Fruit fly (Drosophila melanogaster) whole organism, embryonic: ENCODE measurements around the gene CSN3.
A peak's percentile ranks its signal among the peaks of the same experiment; 100 is the strongest.

Experiments used
- Ada2b ChIP-seq: fragments of 200-800 bp; sonication (Bioruptor generic); IDR thresholded peaks from 2 replicates; pipeline ENCODE4 v1.3.6; 2022; ENCODE audit warnings: missing biosample characterization, missing genetic modification characterization
- B-H2 ChIP-seq: fragments of 200-800 bp; sonication (Bioruptor generic); optimal IDR thresholded peaks from 2 replicates; lab custom pipeline; 2018; ENCODE audit warnings: missing biosample characterization, mild to moderate bottlenecking, missing genetic modification characterization
- CG11504 ChIP-seq: fragments of 200-800 bp; sonication (Bioruptor generic); optimal IDR thresholded peaks from 3 replicates; lab custom pipeline; 2019; ENCODE audit warnings: missing biosample characterization, mild to moderate bottlenecking, missing genetic modification characterization, moderate library complexity
- CG12155 ChIP-seq: fragments of 200-800 bp; sonication (Bioruptor generic); optimal IDR thresholded peaks from 3 replicates; lab custom pipeline; 2016; ENCODE audit warnings: missing biosample characterization, missing genetic modification characterization
- CG14710 ChIP-seq: fragments of 200-800 bp; sonication (Bioruptor generic); optimal IDR thresholded peaks from 3 replicates; lab custom pipeline; 2019; ENCODE audit warnings: missing biosample characterization, mild to moderate bottlenecking, missing genetic modification characterization, moderate library complexity
- CG15011 ChIP-seq: fragments of 200-800 bp; sonication (Bioruptor generic); optimal IDR thresholded peaks from 3 replicates; lab custom pipeline; 2018; ENCODE audit warnings: missing biosample characterization, mild to moderate bottlenecking, missing genetic modification characterization
- CG18262 ChIP-seq: fragments of 200-800 bp; optimal IDR thresholded peaks from 3 replicates; lab custom pipeline; 2019; ENCODE audit warnings: missing biosample characterization, mild to moderate bottlenecking, missing genetic modification characterization, moderate library complexity
- CG18599 ChIP-seq: fragments of 200-800 bp; sonication (Bioruptor generic); optimal IDR thresholded peaks from 3 replicates; lab custom pipeline; 2017; ENCODE audit warnings: missing biosample characterization, missing genetic modification characterization, mild to moderate bottlenecking, moderate library complexity, missing genetic modification reagents
- CG2129 ChIP-seq: fragments of 200-800 bp; sonication (Bioruptor generic); IDR thresholded peaks from 2 replicates; pipeline ENCODE4 v1.3.6; 2022; ENCODE audit warnings: missing biosample characterization, missing genetic modification characterization; ENCODE audit not compliant: partially characterized antibody
- CG33213 ChIP-seq: fragments of 200-800 bp; sonication (Bioruptor generic); optimal IDR thresholded peaks from 3 replicates; lab custom pipeline; 2016; ENCODE audit warnings: missing biosample characterization, missing genetic modification characterization
- CG4328 ChIP-seq: fragments of 200-800 bp; sonication (Bioruptor generic); optimal IDR thresholded peaks from 3 replicates; lab custom pipeline; 2017; ENCODE audit warnings: missing biosample characterization, missing genetic modification reagents, missing genetic modification characterization
- CG4617 ChIP-seq: fragments of 200-800 bp; sonication (Bioruptor generic); optimal IDR thresholded peaks from 3 replicates; lab custom pipeline; 2016; ENCODE audit warnings: missing biosample characterization, missing genetic modification characterization, borderline replicate concordance
- CG6765 ChIP-seq: fragments of 200-800 bp; sonication (Bioruptor generic); optimal IDR thresholded peaks from 3 replicates; lab custom pipeline; 2017; ENCODE audit warnings: missing biosample characterization, mild to moderate bottlenecking, missing genetic modification characterization
- CG7786 ChIP-seq: fragments of 200-800 bp; sonication (Bioruptor generic); optimal IDR thresholded peaks from 2 replicates; lab custom pipeline; 2016; ENCODE audit warnings: missing biosample characterization, missing genetic modification characterization
- CG7963 ChIP-seq: fragments of 200-800 bp; sonication (Bioruptor generic); IDR thresholded peaks from 3 replicates; pipeline ENCODE4 v1.3.6; 2022; ENCODE audit warnings: missing biosample characterization, missing genetic modification characterization; ENCODE audit not compliant: partially characterized antibody
- CG8290 ChIP-seq, 3 experiments: fragments of 200-800 bp; sonication (Bioruptor generic); optimal IDR thresholded peaks; 2 replicates each; lab custom pipeline; 2016 to 2019; ENCODE audit warnings: missing biosample characterization in 3 of 3, missing genetic modification characterization in 3 of 3, mild to moderate bottlenecking in 2 of 3, moderate library complexity in 1 of 3
- CG9727 ChIP-seq: fragments of 200-800 bp; sonication (Bioruptor generic); optimal IDR thresholded peaks from 3 replicates; lab custom pipeline; 2017; ENCODE audit warnings: missing biosample characterization, mild to moderate bottlenecking, missing genetic modification characterization
- Dek ChIP-seq: fragments of 200-800 bp; sonication (Bioruptor generic); optimal IDR thresholded peaks from 3 replicates; lab custom pipeline; 2019; ENCODE audit warnings: missing biosample characterization, mild to moderate bottlenecking, missing genetic modification characterization, moderate library complexity
- Hmr ChIP-seq: fragments of 200-800 bp; sonication (Bioruptor generic); optimal IDR thresholded peaks from 3 replicates; lab custom pipeline; 2017; ENCODE audit warnings: mild to moderate bottlenecking, missing biosample characterization, missing genetic modification reagents, missing genetic modification characterization
- Hr3 ChIP-seq: fragments of 200-800 bp; sonication (Bioruptor generic); optimal IDR thresholded peaks from 3 replicates; lab custom pipeline; 2016; ENCODE audit warnings: missing biosample characterization, missing genetic modification characterization
- Lim3 ChIP-seq: fragments of 200-800 bp; sonication (Bioruptor generic); IDR thresholded peaks from 2 replicates; pipeline ENCODE4 v1.3.6; 2022; ENCODE audit warnings: missing biosample characterization, missing genetic modification characterization
- Mad ChIP-seq: fragments of 200-800 bp; sonication (Bioruptor generic); optimal IDR thresholded peaks from 2 replicates; lab custom pipeline; 2016; ENCODE audit warnings: missing biosample characterization, missing genetic modification characterization
- NC2β ChIP-seq: fragments of 200-800 bp; sonication (Bioruptor generic); optimal IDR thresholded peaks from 2 replicates; lab custom pipeline; 2016; ENCODE audit warnings: missing biosample characterization, missing genetic modification characterization
- Neu2 ChIP-seq: fragments of 200-800 bp; sonication (Bioruptor generic); optimal IDR thresholded peaks from 3 replicates; lab custom pipeline; 2016; ENCODE audit warnings: missing biosample characterization, missing genetic modification characterization, borderline replicate concordance
- Pdp1 ChIP-seq, 2 experiments: fragments of 200-800 bp; sonication (Bioruptor generic); optimal IDR thresholded peaks; 3 replicates each; lab custom pipeline; 2016; ENCODE audit warnings: missing biosample characterization in 2 of 2, missing genetic modification characterization in 2 of 2, mild to moderate bottlenecking in 1 of 2, moderate library complexity in 1 of 2
- Sry-δ ChIP-seq: fragments of 200-800 bp; sonication (Bioruptor generic); optimal IDR thresholded peaks from 2 replicates; lab custom pipeline; 2016; ENCODE audit warnings: missing biosample characterization, missing genetic modification characterization
- Stat92E ChIP-seq, 3 experiments: fragments of >200 bp in 2 of 3; fragments of 200-800 bp in 1 of 3; sonication (Bioruptor generic) in 1 of 3; optimal IDR thresholded peaks; 2 replicates each; lab custom pipeline; 2017 to 2019; ENCODE audit warnings: missing biosample characterization in 3 of 3, missing genetic modification characterization in 3 of 3, mild to moderate bottlenecking in 1 of 3, moderate library complexity in 1 of 3
- Xbp1 ChIP-seq: fragments of 200-800 bp; sonication (Bioruptor generic); optimal IDR thresholded peaks from 3 replicates; lab custom pipeline; 2016; ENCODE audit warnings: missing biosample characterization, mild to moderate bottlenecking, missing genetic modification characterization
- ash1 ChIP-seq: fragments of 200-800 bp; sonication (Bioruptor generic); optimal IDR thresholded peaks from 2 replicates; lab custom pipeline; 2018; ENCODE audit warnings: missing biosample characterization, mild to moderate bottlenecking, missing genetic modification characterization
- bab2 ChIP-seq: fragments of 200-800 bp; sonication (Bioruptor generic); optimal IDR thresholded peaks from 2 replicates; lab custom pipeline; 2016; ENCODE audit warnings: missing biosample characterization, missing genetic modification characterization
- caup ChIP-seq: fragments of 200-800 bp; sonication (Bioruptor generic); optimal IDR thresholded peaks from 3 replicates; lab custom pipeline; 2017; ENCODE audit warnings: missing biosample characterization, mild to moderate bottlenecking, missing genetic modification characterization, moderate library complexity; ENCODE audit not compliant: severe bottlenecking
- gsb ChIP-seq: fragments of 200-800 bp; sonication (Bioruptor generic); IDR thresholded peaks from 2 replicates; pipeline ENCODE4 v1.3.6; 2022; ENCODE audit warnings: missing biosample characterization, missing genetic modification characterization
- hkb ChIP-seq, 2 experiments: fragments of 200-800 bp in 1 of 2; fragments of >200 bp in 1 of 2; sonication (Bioruptor generic) in 1 of 2; IDR thresholded peaks in 1 of 2; optimal IDR thresholded peaks in 1 of 2; 2 replicates each; pipeline versions ENCODE4 v1.3.6 to Lab custom; 2017 to 2022; ENCODE audit warnings: missing biosample characterization in 1 of 2, missing genetic modification characterization in 1 of 2
- jumu ChIP-seq: fragments of 200-800 bp; sonication (Bioruptor generic); optimal IDR thresholded peaks from 3 replicates; lab custom pipeline; 2016; ENCODE audit warnings: missing biosample characterization, missing genetic modification characterization
- ken ChIP-seq: fragments of 200-800 bp; sonication (Bioruptor generic); IDR thresholded peaks from 3 replicates; pipeline ENCODE4 v1.3.6; 2022; ENCODE audit warnings: missing biosample characterization, missing genetic modification characterization
- maf-S ChIP-seq: fragments of 200-800 bp; sonication (Bioruptor generic); optimal IDR thresholded peaks from 2 replicates; lab custom pipeline; 2016; ENCODE audit warnings: missing biosample characterization, missing genetic modification characterization
- nau ChIP-seq: fragments of 200-800 bp; sonication (Bioruptor generic); optimal IDR thresholded peaks from 3 replicates; lab custom pipeline; 2017; ENCODE audit warnings: missing biosample characterization, mild to moderate bottlenecking, missing genetic modification characterization, missing genetic modification reagents
- nmo ChIP-seq: fragments of 200-800 bp; sonication (Bioruptor generic); optimal IDR thresholded peaks from 2 replicates; lab custom pipeline; 2018; ENCODE audit warnings: missing biosample characterization, mild to moderate bottlenecking, missing genetic modification characterization, moderate library complexity
- pho ChIP-seq: fragments of 200-800 bp; sonication (Bioruptor generic); optimal IDR thresholded peaks from 2 replicates; lab custom pipeline; 2016; ENCODE audit warnings: missing biosample characterization, missing genetic modification characterization
- sc ChIP-seq, 3 experiments: fragments of >200 bp in 2 of 3; fragments of 200-800 bp in 1 of 3; sonication (Bioruptor generic) in 1 of 3; optimal IDR thresholded peaks; 2 replicates in 2 of 3; 3 replicates in 1 of 3; lab custom pipeline; 2017; ENCODE audit warnings: mild to moderate bottlenecking in 1 of 3, missing biosample characterization in 1 of 3, missing genetic modification characterization in 1 of 3, missing genetic modification reagents in 1 of 3
- ssp ChIP-seq: fragments of 200-800 bp; sonication (Bioruptor generic); IDR thresholded peaks from 2 replicates; pipeline ENCODE4 v1.3.6; 2022; ENCODE audit warnings: missing biosample characterization, missing genetic modification characterization
- sug ChIP-seq: fragments of 200-800 bp; optimal IDR thresholded peaks from 2 replicates; lab custom pipeline; 2019; ENCODE audit warnings: missing biosample characterization, mild to moderate bottlenecking, missing genetic modification characterization, moderate library complexity
- tio ChIP-seq: fragments of 200-800 bp; sonication (Bioruptor generic); optimal IDR thresholded peaks from 2 replicates; lab custom pipeline; 2017; ENCODE audit warnings: missing biosample characterization, missing genetic modification characterization, inconsistent platforms
- tna ChIP-seq: fragments of 200-800 bp; sonication (Bioruptor generic); IDR thresholded peaks from 2 replicates; pipeline ENCODE4 v1.3.6; 2022; ENCODE audit warnings: missing biosample characterization, missing genetic modification characterization; ENCODE audit not compliant: partially characterized antibody
- unc-4 ChIP-seq: fragments of 200-800 bp; sonication (Bioruptor generic); IDR thresholded peaks from 2 replicates; pipeline ENCODE4 v1.3.6; 2022; ENCODE audit warnings: missing biosample characterization, missing genetic modification characterization; ENCODE audit not compliant: partially characterized antibody
- vfl ChIP-seq: fragments of 200-800 bp; sonication (Bioruptor generic); optimal IDR thresholded peaks from 2 replicates; lab custom pipeline; 2016; ENCODE audit warnings: missing biosample characterization, missing genetic modification characterization

The CSN3 gene

DNA sequence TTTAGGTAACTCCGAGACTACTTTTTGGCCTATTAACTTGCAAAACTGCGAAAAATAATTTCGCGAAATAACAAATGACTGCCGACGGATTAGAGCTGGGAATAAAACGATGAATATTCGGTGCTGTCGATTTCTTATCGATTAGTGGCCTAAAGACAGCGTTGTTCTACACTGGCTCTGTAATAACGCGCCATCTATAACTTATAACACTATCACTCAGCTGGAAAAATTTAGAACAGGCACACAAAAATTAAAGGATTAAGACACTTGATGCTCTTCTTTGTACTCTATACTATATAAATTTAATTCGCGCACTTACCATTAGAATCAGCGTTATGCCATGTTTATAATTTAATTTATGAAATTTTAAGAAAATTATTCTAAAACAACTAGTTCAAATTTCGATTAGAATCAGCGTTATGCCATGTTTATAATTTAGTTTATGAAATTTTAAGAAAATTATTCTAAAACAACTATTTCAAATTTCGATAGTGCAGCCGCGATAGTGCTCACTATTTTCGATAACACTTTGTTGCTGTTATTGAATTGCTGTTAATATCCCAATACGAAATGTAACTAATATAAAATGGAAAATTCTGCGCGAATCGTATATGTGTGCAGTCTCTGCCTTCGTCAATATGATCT, at the start of gene CSN3, which contains the start of gene CG11456:
Gene CSN3 (minus strand): TSS at position 112 of the 645 bp plus-strand sequence.
Gene CG11456 (plus strand): TSS at position 523 of the 645 bp plus-strand sequence.
- peak; percentile 43 for TF ChIP-seq bab2 (GFP tag; lab: Kevin White, UChicago)
- peak; percentile 39; the same call in 1 of the 2 replicates for TF ChIP-seq Ada2b (GFP tag; lab: Robert Waterston, UW)
- TF ChIP-seq CG18262 (tag; lab: Kevin White, UChicago), result no peak
- TF ChIP-seq maf-S (GFP tag; lab: Kevin White, UChicago), result peak; percentile 45
- TF ChIP-seq CG12155 (GFP tag; lab: Kevin White, UChicago), result peak; percentile 64
- peak in 1 of 2 experiments; percentile 33 for TF ChIP-seq Pdp1 (GFP tag; optimal IDR thresholded peaks at IDR 0.05; lab: Kevin White, UChicago)
- peak; percentile 40 for TF ChIP-seq Hr3 (GFP tag; lab: Kevin White, UChicago)
- TF ChIP-seq Mad (GFP tag; lab: Kevin White, UChicago), result peak; percentile 50
- TF ChIP-seq caup, result peak; percentile 46
- peak; percentile 61; the same call in 1 of the 3 replicates for TF ChIP-seq ken (GFP tag; lab: Robert Waterston, UW)
- no peak for TF ChIP-seq hkb (optimal IDR thresholded peaks at IDR 0.05; lab: Kevin White, UChicago)
- no peak for TF ChIP-seq hkb (GFP tag; IDR thresholded peaks at IDR 0.05; lab: Robert Waterston, UW)
- TF ChIP-seq CG2129 (GFP tag; lab: Robert Waterston, UW), result 0 out of 2 replicates have a peak, but pooled peaks have one; percentile 6
- TF ChIP-seq ssp (GFP tag; lab: Robert Waterston, UW), result no peak
- TF ChIP-seq Stat92E (GFP tag; optimal IDR thresholded peaks at IDR 0.05; lab: Kevin White, UChicago), result peak in 1 of 3 experiments; percentile 9
- peak; percentile 59 for TF ChIP-seq CG7786 (GFP tag; lab: Kevin White, UChicago)
- peak; percentile 55 for TF ChIP-seq B-H2 (GFP tag; lab: Kevin White, UChicago)
- peak; percentile 98 for TF ChIP-seq CG8290 (GFP tag; optimal IDR thresholded peaks at IDR 0.05; lab: Kevin White, UChicago)
- TF ChIP-seq CG8290 (tag; optimal IDR thresholded peaks at IDR 0.05; lab: Kevin White, UChicago), result peak; percentile 96 to 97
- no peak for TF ChIP-seq CG6765
- TF ChIP-seq CG14710 (tag; lab: Kevin White, UChicago), result peak; percentile 60
- TF ChIP-seq CG15011 (GFP tag; lab: Kevin White, UChicago), result no peak
- TF ChIP-seq unc-4 (GFP tag; lab: Robert Waterston, UW), result peak; percentile 70
- peak; percentile 23 for TF ChIP-seq CG18599 (GFP tag; lab: Kevin White, UChicago)
- TF ChIP-seq gsb (GFP tag; lab: Robert Waterston, UW), result no peak
- peak; percentile 93 for TF ChIP-seq Sry-δ (GFP tag; lab: Kevin White, UChicago)
- peak; percentile 58 for TF ChIP-seq CG4617
- peak; percentile 55 for TF ChIP-seq vfl (GFP tag; lab: Kevin White, UChicago)
- no peak for TF ChIP-seq sug (tag; lab: Kevin White, UChicago)
- peak; percentile 69 for TF ChIP-seq tna (GFP tag; lab: Robert Waterston, UW)
- peak; percentile 53 for TF ChIP-seq Dek (tag; lab: Kevin White, UChicago)
- TF ChIP-seq Neu2 (GFP tag; lab: Kevin White, UChicago), result peak; percentile 0
- TF ChIP-seq Lim3, result no peak
- TF ChIP-seq CG4328 (GFP tag; lab: Kevin White, UChicago), result no peak
- TF ChIP-seq pho (GFP tag; lab: Kevin White, UChicago), result peak; percentile 49
- TF ChIP-seq nmo (GFP tag; lab: Kevin White, UChicago), result peak; percentile 52
- TF ChIP-seq ash1, result no peak
- no peak for TF ChIP-seq tio
- TF ChIP-seq CG7963 (GFP tag; lab: Robert Waterston, UW), result peak; percentile 72
- peak; percentile 4 for TF ChIP-seq CG9727
- TF ChIP-seq NC2β (GFP tag; lab: Kevin White, UChicago), result peak; percentile 50
- TF ChIP-seq Xbp1 (GFP tag; lab: Kevin White, UChicago), result peak; percentile 67
- no peak for TF ChIP-seq sc (optimal IDR thresholded peaks at IDR 0.05; lab: Kevin White, UChicago)
- no peak for TF ChIP-seq sc (GFP tag; optimal IDR thresholded peaks at IDR 0.05; lab: Kevin White, UChicago)
- peak; percentile 73 for TF ChIP-seq CG33213 (GFP tag; lab: Kevin White, UChicago)
- TF ChIP-seq jumu (GFP tag; lab: Kevin White, UChicago), result peak; percentile 60
- TF ChIP-seq nau (GFP tag; lab: Kevin White, UChicago), result peak; percentile 30
- TF ChIP-seq Hmr (GFP tag; lab: Kevin White, UChicago), result peak; percentile 72
- no peak for TF ChIP-seq CG11504 (tag; lab: Kevin White, UChicago)
